Worm (Caenorhabditis elegans): ENCODE data around the gene W06G6.15.

DNA sequence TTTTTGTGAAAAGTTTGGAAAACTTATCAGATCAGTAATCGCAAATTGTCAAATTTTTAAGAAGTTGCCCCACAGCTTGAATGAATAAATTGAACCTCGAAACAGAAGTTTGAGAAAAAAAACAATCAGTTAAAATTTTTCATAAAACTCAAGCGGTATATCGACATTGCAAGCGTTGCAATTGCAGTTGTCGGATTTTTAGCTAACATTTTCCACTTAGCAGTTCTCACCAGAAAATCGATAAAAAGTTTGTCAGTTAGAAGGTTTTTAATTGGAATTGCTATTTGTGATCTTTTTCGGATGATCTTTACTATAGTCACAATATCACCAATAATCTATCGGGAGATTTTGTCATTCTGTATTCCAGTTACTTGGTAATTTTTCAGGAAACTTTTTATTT lies 31.4 kb downstream of the W06G6.15 start, which contains the start of gene srw-43:
- TF ChIP-seq W03F9.2 (tag; optimal IDR thresholded peaks at IDR 0.05) (no peak), dao-5 (tag; optimal IDR thresholded peaks at IDR 0.05) (no peak), him-1 (tag; optimal IDR thresholded peaks at IDR 0.05) (no peak)

Measured in whole organism, L4/young adult.